Worm (Caenorhabditis elegans) whole organism, midembryonic: ENCODE data around the gene catp-4.

Source experiments
- T22C8.4 ChIP-seq: fragments of 200-800 bp; sonication (Bioruptor generic); IDR thresholded peaks from 2 replicates; pipeline ENCODE4 v1.3.6; 2022; ENCODE audit warnings: missing genetic modification characterization, missing compliant biosample characterization
- cog-1 ChIP-seq: sonication (generic microtip); optimal IDR thresholded peaks from 2 replicates; lab custom pipeline; 2016; ENCODE audit warnings: missing genetic modification characterization, missing compliant biosample characterization
- flt-1 ChIP-seq: fragments of 200-800 bp; sonication (Bioruptor generic); IDR thresholded peaks from 2 replicates; pipeline ENCODE4 v1.3.6; 2022; ENCODE audit warnings: missing genetic modification characterization, missing compliant biosample characterization
- klf-2 ChIP-seq: fragments of 200-800 bp; sonication (Bioruptor generic); conservative IDR thresholded peaks from 2 replicates; pipeline ENCODE4 v1.3.6; 2022; ENCODE audit warnings: missing genetic modification reagents, missing genetic modification characterization, missing compliant biosample characterization
- med-1 ChIP-seq: sonication (generic microtip); optimal IDR thresholded peaks from 2 replicates; lab custom pipeline; 2017; ENCODE audit warnings: missing genetic modification characterization, mild to moderate bottlenecking, missing compliant biosample characterization, antibody characterized with exemption, missing genetic modification reagents; ENCODE audit not compliant: insufficient read depth
- ref-1 ChIP-seq: fragments of 200-800 bp; sonication (Bioruptor generic); conservative IDR thresholded peaks from 2 replicates; pipeline ENCODE4 v1.3.6; 2022; ENCODE audit warnings: missing genetic modification reagents, missing genetic modification characterization, missing compliant biosample characterization
- tab-1 ChIP-seq: fragments of 200-800 bp; sonication (Bioruptor generic); IDR thresholded peaks from 2 replicates; pipeline ENCODE4 v1.3.6; 2022; ENCODE audit warnings: missing genetic modification characterization, missing compliant biosample characterization
- ztf-23 ChIP-seq: fragments of 200-800 bp; sonication (Bioruptor generic); IDR thresholded peaks from 2 replicates; pipeline ENCODE4 v1.3.6; 2022; ENCODE audit warnings: missing genetic modification reagents, missing genetic modification characterization, missing compliant biosample characterization
- ztf-29 ChIP-seq: fragments of 200-800 bp; sonication (Bioruptor generic); IDR thresholded peaks from 2 replicates; pipeline ENCODE4 v1.3.6; 2022; ENCODE audit warnings: missing genetic modification reagents, missing genetic modification characterization, missing compliant biosample characterization

catp-4 gene

ce11 chrII:14606172-14606571, 12.8 kb downstream of the catp-4 start, which contains the start of gene arl-3:
arl-3 (plus strand) TSS chrII:14606472.
- TF ChIP-seq T22C8.4 (GFP tag; lab: Robert Waterston, UW) (no peak), tab-1 (GFP tag; lab: Robert Waterston, UW) (no peak), med-1 (no peak), ztf-23 (GFP tag; lab: Robert Waterston, UW) (no peak), klf-2 (no peak), ztf-29 (GFP tag; lab: Robert Waterston, UW) (no peak)

- TF ChIP-seq tab-1 (GFP tag; lab: Robert Waterston, UW) = no peak
- TF ChIP-seq klf-2 = no peak
- TF ChIP-seq med-1 = no peak
Observed at ce11 chrII:14608508-14608907, 15.1 kb downstream of the catp-4 start.

- TF ChIP-seq flt-1 = no peak
- no peak for TF ChIP-seq tab-1 (GFP tag; lab: Robert Waterston, UW)
- TF ChIP-seq klf-2 = no peak
- no peak for TF ChIP-seq ztf-29 (GFP tag; lab: Robert Waterston, UW)
- TF ChIP-seq T22C8.4 (GFP tag; lab: Robert Waterston, UW) = no peak
- TF ChIP-seq ztf-23 (GFP tag; lab: Robert Waterston, UW) = no peak
- no peak for TF ChIP-seq med-1
- no peak for TF ChIP-seq cog-1 (tag; lab: Kevin White, UChicago)
- no peak for TF ChIP-seq ref-1 (GFP tag; lab: Robert Waterston, UW)
Observed at ce11 chrII:14609297-14609937, 16.0 kb downstream of the catp-4 start.

- TF ChIP-seq med-1 (no peak), flt-1 (no peak), ztf-23 (GFP tag; lab: Robert Waterston, UW) (no peak), klf-2 (no peak), tab-1 (GFP tag; lab: Robert Waterston, UW) (no peak), ztf-29 (GFP tag; lab: Robert Waterston, UW) (no peak), T22C8.4 (GFP tag; lab: Robert Waterston, UW) (no peak), ref-1 (GFP tag; lab: Robert Waterston, UW) (no peak), cog-1 (tag; lab: Kevin White, UChicago) (no peak)
Observed at ce11 chrII:14610492-14611142, 17.2 kb downstream of the catp-4 start.

ce11 chrII:14611307-14611706, 17.9 kb downstream of the catp-4 start:
- TF ChIP-seq ref-1 (GFP tag; lab: Robert Waterston, UW) (no peak), ztf-23 (GFP tag; lab: Robert Waterston, UW) (no peak), flt-1 (no peak), klf-2 (no peak), med-1 (no peak), cog-1 (tag; lab: Kevin White, UChicago) (no peak), tab-1 (GFP tag; lab: Robert Waterston, UW) (no peak), T22C8.4 (GFP tag; lab: Robert Waterston, UW) (no peak), ztf-29 (GFP tag; lab: Robert Waterston, UW) (no peak)

- TF ChIP-seq ztf-23 (GFP tag; lab: Robert Waterston, UW) (no peak), klf-2 (no peak), med-1 (no peak), cog-1 (tag; lab: Kevin White, UChicago) (no peak), ztf-29 (GFP tag; lab: Robert Waterston, UW) (no peak), ref-1 (GFP tag; lab: Robert Waterston, UW) (no peak), tab-1 (GFP tag; lab: Robert Waterston, UW) (no peak), flt-1 (no peak), T22C8.4 (GFP tag; lab: Robert Waterston, UW) (no peak)
Observed at ce11 chrII:14615735-14616134, 22.4 kb downstream of the catp-4 start, which contains the start of gene mltn-9. mltn-9 (plus strand) TSS chrII:14616035.

- TF ChIP-seq klf-2 = no peak
- TF ChIP-seq ref-1 (GFP tag; lab: Robert Waterston, UW) = no peak
- TF ChIP-seq cog-1 (tag; lab: Kevin White, UChicago) = no peak
- TF ChIP-seq flt-1 = no peak
- TF ChIP-seq tab-1 (GFP tag; lab: Robert Waterston, UW) = no peak
- no peak for TF ChIP-seq ztf-29 (GFP tag; lab: Robert Waterston, UW)
- TF ChIP-seq T22C8.4 (GFP tag; lab: Robert Waterston, UW) = no peak
- TF ChIP-seq ztf-23 (GFP tag; lab: Robert Waterston, UW) = no peak
- no peak for TF ChIP-seq med-1
Observed at ce11 chrII:14616402-14616801, 23.0 kb downstream of the catp-4 start.

ce11 chrII:14616927-14617326, 23.5 kb downstream of the catp-4 start:
- TF ChIP-seq tab-1 (GFP tag; lab: Robert Waterston, UW) = 0 out of 2 replicates have a peak, but pooled peaks have one; percentile 26
- TF ChIP-seq flt-1 = no peak
- TF ChIP-seq klf-2 = 0 out of 2 replicates have a peak, but pooled peaks have one; percentile 42
- no peak for TF ChIP-seq cog-1 (tag; lab: Kevin White, UChicago)
- no peak for TF ChIP-seq T22C8.4 (GFP tag; lab: Robert Waterston, UW)
- no peak for TF ChIP-seq ref-1 (GFP tag; lab: Robert Waterston, UW)
- TF ChIP-seq med-1 = no peak
- no peak for TF ChIP-seq ztf-29 (GFP tag; lab: Robert Waterston, UW)
- TF ChIP-seq ztf-23 (GFP tag; lab: Robert Waterston, UW) = no peak

- TF ChIP-seq T22C8.4 (GFP tag; lab: Robert Waterston, UW) = no peak
- no peak for TF ChIP-seq cog-1 (tag; lab: Kevin White, UChicago)
- TF ChIP-seq klf-2 = no peak
- no peak for TF ChIP-seq ref-1 (GFP tag; lab: Robert Waterston, UW)
- no peak for TF ChIP-seq med-1
- no peak for TF ChIP-seq ztf-23 (GFP tag; lab: Robert Waterston, UW)
- no peak for TF ChIP-seq flt-1
- no peak for TF ChIP-seq tab-1 (GFP tag; lab: Robert Waterston, UW)
- no peak for TF ChIP-seq ztf-29 (GFP tag; lab: Robert Waterston, UW)
Observed at ce11 chrII:14618158-14618557, 24.8 kb downstream of the catp-4 start.
